Worm (Caenorhabditis elegans) whole organism, early embryonic: ENCODE results near the gene tbc-14.

ENCODE experiments used
- ama-1 ChIP-seq: fragments of 150-350 bp; optimal IDR thresholded peaks from 2 replicates; lab custom pipeline; 2014
- flt-1 ChIP-seq: fragments of 200-800 bp; sonication (Bioruptor generic); IDR thresholded peaks from 2 replicates; pipeline ENCODE4 v1.3.6; 2022; ENCODE audit warnings: missing genetic modification characterization, missing compliant biosample characterization

- TF ChIP-seq ama-1 (lab: Kevin White, UChicago) (no peak), flt-1 (GFP tag; lab: Robert Waterston, UW) (no peak)
Observed at ce11 chrII:13405840-13406239, 41.6 kb downstream of the tbc-14 start, which contains the start of gene efl-2.
